Fruit fly (Drosophila melanogaster): Measurements from ENCODE around the gene CG42393.

CG42393 gene

DNA sequence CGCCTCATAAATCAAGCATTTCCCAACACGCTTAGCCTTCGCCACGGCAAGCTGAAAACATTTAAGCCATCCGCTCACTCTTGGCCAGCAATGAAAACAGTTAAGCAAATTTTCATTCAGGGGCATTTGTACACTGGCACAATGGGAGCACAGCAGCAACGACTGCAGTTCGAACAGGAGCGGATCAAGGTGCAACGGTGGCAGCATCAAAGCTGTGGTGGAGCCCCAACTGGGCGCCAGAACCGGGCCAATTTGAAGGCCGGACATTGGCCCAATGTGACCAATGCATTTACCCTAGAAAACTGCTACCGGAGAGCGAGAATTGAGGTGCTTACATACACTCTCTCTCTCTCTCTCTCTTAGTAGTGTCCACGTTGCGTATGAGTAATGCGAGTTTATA, 20.6 kb upstream of the CG42393 start (continued):
- TF ChIP-seq Sox15 (GFP tag; optimal IDR thresholded peaks at IDR 0.05) (no peak), lz (GFP tag; optimal IDR thresholded peaks at IDR 0.05) (no peak), Ets21C (GFP tag; optimal IDR thresholded peaks at IDR 0.05) (no peak), CG8632 (GFP tag; optimal IDR thresholded peaks at IDR 0.05) (no peak), Hr39 (GFP tag; optimal IDR thresholded peaks at IDR 0.05) (no peak), CG9139 (GFP tag; optimal IDR thresholded peaks at IDR 0.05) (no peak), Eip78C (GFP tag) (no peak), CG6808 (GFP tag; optimal IDR thresholded peaks at IDR 0.05) (peak; percentile 20), CG10669 (GFP tag; optimal IDR thresholded peaks at IDR 0.05) (no peak), CG3919 (GFP tag; optimal IDR thresholded peaks at IDR 0.05) (peak; percentile 27), CG8119 (GFP tag; IDR thresholded peaks at IDR 0.05) (0 out of 3 replicates have a peak, but pooled peaks have one; percentile 27), CG16779 (tag; optimal IDR thresholded peaks at IDR 0.05) (no peak), Sox102F (GFP tag; optimal IDR thresholded peaks at IDR 0.05) (no peak), vri (GFP tag; optimal IDR thresholded peaks at IDR 0.05) (no peak), achi (GFP tag; optimal IDR thresholded peaks at IDR 0.05) (no peak), net (GFP tag; optimal IDR thresholded peaks at IDR 0.05) (no peak), Lpt (GFP tag; optimal IDR thresholded peaks at IDR 0.05) (no peak), salr (GFP tag; optimal IDR thresholded peaks at IDR 0.05) (no peak), fd85E (GFP tag; optimal IDR thresholded peaks at IDR 0.05) (no peak), CG15336 (GFP tag; IDR thresholded peaks at IDR 0.05) (no peak), Blimp-1 (GFP tag; optimal IDR thresholded peaks at IDR 0.05) (no peak), CG11294 (GFP tag; IDR thresholded peaks at IDR 0.05) (no peak), CG3032 (tag; optimal IDR thresholded peaks at IDR 0.05) (no peak), Smox (GFP tag; optimal IDR thresholded peaks at IDR 0.05) (no peak)

DNA sequence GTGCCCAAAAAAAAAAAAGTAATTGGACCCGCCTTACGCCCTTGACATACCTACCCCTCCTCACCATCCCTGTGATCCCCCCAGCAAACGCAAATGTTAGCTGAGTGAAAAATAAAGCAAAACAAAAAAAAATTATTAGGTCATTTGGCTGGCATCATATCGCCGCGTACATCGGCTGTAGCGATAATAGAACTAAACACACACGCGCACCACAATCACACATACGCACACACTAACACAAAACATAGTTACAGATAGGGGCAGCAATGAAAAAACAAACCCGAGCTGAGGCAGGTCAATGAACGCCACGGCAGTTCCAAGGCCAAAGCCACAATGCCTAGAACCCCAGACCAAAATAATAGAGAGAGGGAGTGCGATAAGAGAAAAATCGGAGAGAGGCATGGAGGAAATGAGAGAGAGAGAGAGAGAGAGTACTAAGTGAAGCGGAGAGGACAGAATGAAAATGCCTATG, 20.0 kb upstream of the CG42393 start:
- TF ChIP-seq net (GFP tag; optimal IDR thresholded peaks at IDR 0.05) (no peak), Sox14 (GFP tag; optimal IDR thresholded peaks at IDR 0.05) (no peak), Eip78C (GFP tag) (peak; percentile 55), fkh (GFP tag; optimal IDR thresholded peaks at IDR 0.05) (peak; percentile 90), salr (GFP tag; optimal IDR thresholded peaks at IDR 0.05) (no peak), achi (GFP tag; optimal IDR thresholded peaks at IDR 0.05) (no peak), CG10669 (GFP tag; optimal IDR thresholded peaks at IDR 0.05) (no peak), svp (GFP tag) (peak; percentile 87), vri (GFP tag; optimal IDR thresholded peaks at IDR 0.05) (peak; percentile 62), Hr39 (GFP tag; optimal IDR thresholded peaks at IDR 0.05) (no peak)

DNA sequence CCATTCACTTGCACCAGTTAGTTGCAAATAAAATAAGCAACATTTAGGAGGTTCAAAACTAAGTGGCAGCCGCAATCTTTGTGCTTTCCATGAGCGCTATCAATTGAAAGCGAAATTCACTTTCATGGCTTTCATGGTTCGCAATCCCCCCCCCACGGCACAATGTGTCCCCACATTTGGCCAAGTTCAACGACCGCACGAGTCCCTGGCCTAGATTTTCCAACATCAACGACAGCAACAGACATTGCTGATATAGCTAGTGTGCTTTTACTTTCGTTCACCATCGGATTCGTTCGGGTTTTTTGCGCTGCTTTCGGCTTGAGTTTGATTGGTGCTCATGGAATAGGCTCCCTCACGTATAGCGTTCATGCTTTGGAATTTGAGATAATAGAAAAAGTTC, 18.9 kb upstream of the CG42393 start:
- TF ChIP-seq Ets96B (tag; optimal IDR thresholded peaks at IDR 0.05) (no peak), vri (GFP tag; optimal IDR thresholded peaks at IDR 0.05) (peak; percentile 4), CG3919 (GFP tag; optimal IDR thresholded peaks at IDR 0.05) (no peak), Blimp-1 (GFP tag; optimal IDR thresholded peaks at IDR 0.05) (no peak), CG34406 (GFP tag; optimal IDR thresholded peaks at IDR 0.05) (no peak), CG10631 (GFP tag; optimal IDR thresholded peaks at IDR 0.05) (no peak), CG32006 (GFP tag; optimal IDR thresholded peaks at IDR 0.05) (peak; percentile 7), esn (GFP tag; optimal IDR thresholded peaks at IDR 0.05) (no peak), Eip75B (GFP tag; optimal IDR thresholded peaks at IDR 0.05) (no peak), CG6276 (GFP tag; optimal IDR thresholded peaks at IDR 0.05) (no peak)

- TF ChIP-seq acj6 (GFP tag; optimal IDR thresholded peaks at IDR 0.05) (no peak), dac (GFP tag; optimal IDR thresholded peaks at IDR 0.05) (no peak), achi (GFP tag; optimal IDR thresholded peaks at IDR 0.05) (no peak), fd59A (GFP tag; optimal IDR thresholded peaks at IDR 0.05) (no peak), vri (GFP tag; optimal IDR thresholded peaks at IDR 0.05) (peak; percentile 52), eg (GFP tag; IDR thresholded peaks at IDR 0.05) (no peak), svp (GFP tag) (no peak)
Observed at dm6 chr3L:18024589-18024988, 17.9 kb upstream of the CG42393 start.

Measured in whole organism, prepupa.